Worm (Caenorhabditis elegans) whole organism, L4/young adult: ENCODE data around the gene M01F1.8.

Experiments used
- W03F9.2 ChIP-seq: fragments of 150-350 bp; optimal IDR thresholded peaks from 2 replicates; lab custom pipeline; 2014; ENCODE audit warnings: missing biosample characterization, missing genetic modification characterization
- dao-5 ChIP-seq: sonication (generic microtip); optimal IDR thresholded peaks from 2 replicates; lab custom pipeline; 2016; ENCODE audit warnings: missing genotype, missing genetic modification characterization, moderate library complexity, missing compliant biosample characterization
- him-1 ChIP-seq: sonication (generic microtip); optimal IDR thresholded peaks from 2 replicates; lab custom pipeline; 2016; ENCODE audit warnings: missing genotype, missing genetic modification reagents, missing genetic modification characterization, missing compliant biosample characterization

DNA sequence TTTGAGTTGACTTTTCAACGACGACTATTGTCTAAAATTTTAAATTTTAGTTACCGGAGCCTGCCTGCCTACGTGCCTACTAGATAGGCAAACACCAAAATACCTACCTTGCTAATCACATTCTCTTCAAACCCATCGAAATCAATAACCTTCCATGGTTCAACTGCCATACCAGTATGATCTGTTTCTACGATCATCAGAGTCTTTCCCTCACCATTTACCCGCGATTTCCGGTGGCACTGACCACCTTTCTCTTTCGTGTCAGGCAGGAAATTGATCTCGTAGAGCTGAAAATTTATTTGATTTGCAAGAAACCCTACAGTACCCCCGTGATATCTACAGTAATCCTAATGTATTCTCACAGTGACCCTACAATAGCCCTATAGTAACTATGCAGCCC lies 17.4 kb downstream of the M01F1.8 start:
- TF ChIP-seq dao-5 (tag; lab: Kevin White, UChicago) (no peak), him-1 (no peak), W03F9.2 (tag; lab: Kevin White, UChicago) (no peak)
